Fruit fly (Drosophila melanogaster) whole organism, adult: ENCODE measurements around the gene CG17321.

Experiments used
- CG14711 ChIP-seq: fragments of 200-800 bp; sonication (Bioruptor generic); optimal IDR thresholded peaks from 2 replicates; lab custom pipeline; 2018; ENCODE audit warnings: missing biosample characterization, mild to moderate bottlenecking, missing genetic modification characterization, moderate library complexity
- CG5204 ChIP-seq: fragments of 200-800 bp; sonication (Bioruptor generic); optimal IDR thresholded peaks from 2 replicates; lab custom pipeline; 2016; ENCODE audit warnings: missing biosample characterization, missing genetic modification characterization
- Crg-1 ChIP-seq: fragments of 200-800 bp; sonication (Bioruptor generic); optimal IDR thresholded peaks from 2 replicates; lab custom pipeline; 2016; ENCODE audit warnings: missing biosample characterization, missing genetic modification characterization
- Hr96 ChIP-seq: fragments of 200-800 bp; sonication (Bioruptor generic); optimal IDR thresholded peaks from 2 replicates; lab custom pipeline; 2016; ENCODE audit warnings: missing biosample characterization, missing genetic modification characterization
- Mnt ChIP-seq: fragments of 200-800 bp; sonication (Bioruptor generic); optimal IDR thresholded peaks from 2 replicates; lab custom pipeline; 2016; ENCODE audit warnings: missing biosample characterization, mild to moderate bottlenecking, missing genetic modification characterization
- kay ChIP-seq: fragments of 200-800 bp; sonication (Bioruptor generic); peaks from one replicate; lab custom pipeline; 2016; ENCODE audit warnings: missing biosample characterization, missing genetic modification characterization, borderline replicate concordance
- ovo ChIP-seq: fragments of 200-800 bp; sonication (Bioruptor generic); optimal IDR thresholded peaks from 2 replicates; lab custom pipeline; 2016; ENCODE audit warnings: missing biosample characterization, missing genetic modification characterization
- tj ChIP-seq: fragments of 200-800 bp; sonication (Bioruptor generic); optimal IDR thresholded peaks from 3 replicates; lab custom pipeline; 2017; ENCODE audit warnings: missing biosample characterization, mild to moderate bottlenecking, missing genetic modification characterization, moderate library complexity
- toe ChIP-seq: fragments of 200-800 bp; sonication (Bioruptor generic); optimal IDR thresholded peaks from 2 replicates; lab custom pipeline; 2016; ENCODE audit warnings: missing biosample characterization, missing genetic modification characterization

DNA sequence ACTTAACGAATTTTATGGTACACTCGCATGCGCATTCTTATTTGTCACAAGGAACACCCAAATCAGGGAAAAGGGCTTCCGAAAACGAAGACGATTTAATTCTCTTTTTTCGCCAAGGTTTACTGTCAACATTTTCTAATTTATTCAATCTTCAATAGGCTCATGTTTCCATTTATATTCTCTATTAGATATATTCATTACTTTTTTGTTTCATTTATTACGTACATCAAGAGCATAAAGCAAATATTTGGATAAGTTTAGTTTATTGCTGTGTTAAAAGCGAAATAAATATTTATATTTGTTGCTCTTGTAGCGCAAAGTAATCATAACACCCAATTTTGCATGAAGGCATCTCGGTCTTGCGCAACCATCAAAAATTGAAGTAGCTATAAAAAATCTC, 56.0 kb downstream of the CG17321 start:
- TF ChIP-seq CG14711 (tag; lab: Kevin White, UChicago) (no peak), kay (GFP tag; lab: Kevin White, UChicago) (no peak), Hr96 (GFP tag; lab: Kevin White, UChicago) (no peak), toe (GFP tag; lab: Kevin White, UChicago) (no peak), CG5204 (GFP tag; lab: Kevin White, UChicago) (no peak), Crg-1 (GFP tag; lab: Kevin White, UChicago) (no peak), Mnt (no peak), tj (GFP tag; lab: Kevin White, UChicago) (no peak), ovo (GFP tag; lab: Kevin White, UChicago) (no peak)
